Fruit fly (Drosophila melanogaster): ENCODE results near the gene hb.

hb gene

dm6 chr3R:8652731-8653130 lies 44.9 kb downstream of the hb start, which contains the start of the genes Sys1 and Dhod (continued):
- TF ChIP-seq CG13775 (GFP tag; optimal IDR thresholded peaks at IDR 0.05) (peak; percentile 76), otp (GFP tag; IDR thresholded peaks at IDR 0.05) (peak; percentile 69; the same call in 2 of the 3 replicates), cas (GFP tag; IDR thresholded peaks at IDR 0.05) (0 out of 2 replicates have a peak, but pooled peaks have one; percentile 37), wek (GFP tag; optimal IDR thresholded peaks at IDR 0.05) (no peak), CG8281 (tag; optimal IDR thresholded peaks at IDR 0.05) (no peak), Hr39 (optimal IDR thresholded peaks at IDR 0.05) (no peak), CG18764 (GFP tag; optimal IDR thresholded peaks at IDR 0.05) (peak; percentile 33), CG34224 (GFP tag; IDR thresholded peaks at IDR 0.05; ENCODE audit: partially characterized antibody) (peak; percentile 94), C15 (GFP tag; IDR thresholded peaks at IDR 0.05) (0 out of 3 replicates have a peak, but pooled peaks have one; percentile 40), CG7987 (GFP tag; optimal IDR thresholded peaks at IDR 0.05) (peak; percentile 14), ro (GFP tag; IDR thresholded peaks at IDR 0.05) (no peak), Hand (GFP tag; optimal IDR thresholded peaks at IDR 0.05) (no peak), prd (optimal IDR thresholded peaks at IDR 0.05) (no peak), prd (GFP tag; IDR thresholded peaks at IDR 0.05) (peak; percentile 83), CG15601 (tag; optimal IDR thresholded peaks at IDR 0.05) (no peak), CG10543 (GFP tag; optimal IDR thresholded peaks at IDR 0.05) (peak; percentile 28), Side (GFP tag; optimal IDR thresholded peaks at IDR 0.05) (peak; percentile 34), CG12744 (GFP tag; optimal IDR thresholded peaks at IDR 0.05) (peak; percentile 61), schlank (tag; optimal IDR thresholded peaks at IDR 0.05) (no peak), gsb-n (tag; optimal IDR thresholded peaks at IDR 0.05) (peak; percentile 52), dan (GFP tag; IDR thresholded peaks at IDR 0.05) (no peak), gcm (GFP tag; optimal IDR thresholded peaks at IDR 0.05) (no peak), fd3F (GFP tag; optimal IDR thresholded peaks at IDR 0.05) (peak; percentile 38), CG14050 (GFP tag; IDR thresholded peaks at IDR 0.05) (no peak), wdn (GFP tag; IDR thresholded peaks at IDR 0.05) (peak; percentile 43; the same call in 1 of the 2 replicates), ci (GFP tag; IDR thresholded peaks at IDR 0.05) (peak; percentile 30; the same call in 1 of the 3 replicates), Deaf1 (tag; optimal IDR thresholded peaks at IDR 0.05) (peak; percentile 2), CG8924 (tag; optimal IDR thresholded peaks at IDR 0.05) (peak; percentile 53), CG8765 (GFP tag; IDR thresholded peaks at IDR 0.05) (peak; percentile 49; the same call in 1 of the 2 replicates), CG18599 (GFP tag; optimal IDR thresholded peaks at IDR 0.05) (peak; percentile 48), sqz (GFP tag; optimal IDR thresholded peaks at IDR 0.05) (no peak), CG9437 (GFP tag; optimal IDR thresholded peaks at IDR 0.05) (peak; percentile 15), bsh (GFP tag; optimal IDR thresholded peaks at IDR 0.05) (peak in 1 of 2 experiments; percentile 53), z (GFP tag; IDR thresholded peaks at IDR 0.05) (no peak), odd (GFP tag; optimal IDR thresholded peaks at IDR 0.05) (peak; percentile 27), unc-4 (GFP tag; IDR thresholded peaks at IDR 0.05; ENCODE audit: partially characterized antibody) (peak; percentile 87), CG7839 (tag; optimal IDR thresholded peaks at IDR 0.05) (peak; percentile 59), CG12391 (tag; optimal IDR thresholded peaks at IDR 0.05) (peak; percentile 75), caup (GFP tag; optimal IDR thresholded peaks at IDR 0.05; ENCODE audit: severe bottlenecking) (peak; percentile 54), eyg (GFP tag; optimal IDR thresholded peaks at IDR 0.05) (peak; percentile 51), Dfd (GFP tag; optimal IDR thresholded peaks at IDR 0.05) (no peak), HLH4C (GFP tag; IDR thresholded peaks at IDR 0.05; ENCODE audit: partially characterized antibody) (peak; percentile 83), ash1 (GFP tag; optimal IDR thresholded peaks at IDR 0.05) (no peak), CG11504 (tag; optimal IDR thresholded peaks at IDR 0.05) (peak; percentile 58), so (GFP tag; IDR thresholded peaks at IDR 0.05) (peak; percentile 70; the same call in 2 of the 3 replicates), CG6683 (GFP tag; optimal IDR thresholded peaks at IDR 0.05) (no peak), Scr (GFP tag; IDR thresholded peaks at IDR 0.05; ENCODE audit: partially characterized antibody) (peak; percentile 91), crol (GFP tag; IDR thresholded peaks at IDR 0.05) (no peak), nom (GFP tag; optimal IDR thresholded peaks at IDR 0.05) (peak; percentile 12), gcm2 (GFP tag; optimal IDR thresholded peaks at IDR 0.05) (no peak)

Measured in whole organism, embryonic.